Fruit fly (Drosophila melanogaster) whole organism, embryonic: Measurements from ENCODE around the gene CG43049.
A peak's percentile ranks its signal among the peaks of the same experiment; 100 is the strongest.

Source experiments
- Adf1 ChIP-seq: fragments of 200-800 bp; sonication (Bioruptor generic); IDR thresholded peaks from 2 replicates; pipeline ENCODE4 v1.3.6; 2022; ENCODE audit warnings: missing biosample characterization, missing genetic modification characterization
- Aef1 ChIP-seq: fragments of 200-800 bp; sonication (Bioruptor generic); IDR thresholded peaks from 3 replicates; pipeline ENCODE4 v1.3.6; 2022; ENCODE audit warnings: missing biosample characterization, missing genetic modification characterization
- CG10267 ChIP-seq: fragments of 200-800 bp; sonication (Bioruptor generic); optimal IDR thresholded peaks from 2 replicates; lab custom pipeline; 2018; ENCODE audit warnings: missing biosample characterization, mild to moderate bottlenecking, missing genetic modification characterization, moderate library complexity
- CG11695 ChIP-seq: fragments of 200-800 bp; sonication (Bioruptor generic); IDR thresholded peaks from 3 replicates; pipeline ENCODE4 v1.3.6; 2022; ENCODE audit warnings: missing biosample characterization, missing genetic modification characterization
- CG1529 ChIP-seq: fragments of 200-800 bp; sonication (Bioruptor generic); optimal IDR thresholded peaks from 3 replicates; lab custom pipeline; 2018; ENCODE audit warnings: missing biosample characterization, missing genetic modification characterization
- CG16815 ChIP-seq: fragments of 200-800 bp; sonication (Bioruptor generic); optimal IDR thresholded peaks from 3 replicates; lab custom pipeline; 2017; ENCODE audit warnings: missing biosample characterization, mild to moderate bottlenecking, missing genetic modification characterization
- CG17186 ChIP-seq: fragments of 200-800 bp; sonication (Bioruptor generic); optimal IDR thresholded peaks from 3 replicates; lab custom pipeline; 2017; ENCODE audit warnings: missing biosample characterization, missing genetic modification reagents, missing genetic modification characterization
- CG17829 ChIP-seq: fragments of 200-800 bp; optimal IDR thresholded peaks from 2 replicates; lab custom pipeline; 2019; ENCODE audit warnings: missing biosample characterization, mild to moderate bottlenecking, missing genetic modification characterization, moderate library complexity
- CG17912 ChIP-seq: fragments of 200-800 bp; sonication (Bioruptor generic); optimal IDR thresholded peaks from 2 replicates; lab custom pipeline; 2018; ENCODE audit warnings: missing biosample characterization, mild to moderate bottlenecking, missing genetic modification characterization
- CG2199 ChIP-seq: fragments of 200-800 bp; sonication (Bioruptor generic); IDR thresholded peaks from 3 replicates; pipeline ENCODE4 v1.3.6; 2022; ENCODE audit warnings: missing biosample characterization, missing genetic modification characterization
- CG2889 ChIP-seq: fragments of 200-800 bp; sonication (Bioruptor generic); IDR thresholded peaks from 3 replicates; pipeline ENCODE4 v1.3.6; 2022; ENCODE audit warnings: missing biosample characterization, missing genetic modification characterization
- CG32772 ChIP-seq: fragments of 200-800 bp; sonication (Bioruptor generic); IDR thresholded peaks from 2 replicates; pipeline ENCODE4 v1.3.6; 2022; ENCODE audit warnings: missing biosample characterization, missing genetic modification characterization
- CG4282 ChIP-seq: fragments of 200-800 bp; sonication (Bioruptor generic); optimal IDR thresholded peaks from 2 replicates; lab custom pipeline; 2016; ENCODE audit warnings: missing biosample characterization, missing genetic modification characterization
- CG6683 ChIP-seq: fragments of 200-800 bp; sonication (Bioruptor generic); optimal IDR thresholded peaks from 2 replicates; lab custom pipeline; 2017; ENCODE audit warnings: missing biosample characterization, mild to moderate bottlenecking, missing genetic modification characterization, missing genetic modification reagents
- CG7963 ChIP-seq: fragments of 200-800 bp; sonication (Bioruptor generic); IDR thresholded peaks from 3 replicates; pipeline ENCODE4 v1.3.6; 2022; ENCODE audit warnings: missing biosample characterization, missing genetic modification characterization; ENCODE audit not compliant: partially characterized antibody
- CG8478 ChIP-seq: fragments of >200 bp; optimal IDR thresholded peaks from 2 replicates; lab custom pipeline; 2018
- Dip3 ChIP-seq: fragments of 200-800 bp; sonication (Bioruptor generic); optimal IDR thresholded peaks from 3 replicates; lab custom pipeline; 2016; ENCODE audit warnings: missing biosample characterization, missing genetic modification characterization
- Fer2 ChIP-seq: fragments of 200-800 bp; sonication (Bioruptor generic); optimal IDR thresholded peaks from 2 replicates; lab custom pipeline; 2018; ENCODE audit warnings: missing biosample characterization, mild to moderate bottlenecking, missing genetic modification characterization, moderate library complexity
- H15 ChIP-seq: fragments of 200-800 bp; sonication (Bioruptor generic); IDR thresholded peaks from 3 replicates; pipeline ENCODE4 v1.3.6; 2022; ENCODE audit warnings: missing biosample characterization, missing genetic modification characterization
- HLH3B ChIP-seq: fragments of 200-800 bp; sonication (Bioruptor generic); IDR thresholded peaks from 2 replicates; pipeline ENCODE4 v1.3.6; 2022; ENCODE audit warnings: missing biosample characterization, missing genetic modification characterization
- HLH4C ChIP-seq: fragments of 200-800 bp; sonication (Bioruptor generic); IDR thresholded peaks from 3 replicates; pipeline ENCODE4 v1.3.6; 2022; ENCODE audit warnings: missing biosample characterization, missing genetic modification characterization; ENCODE audit not compliant: partially characterized antibody
- MBD-R2 ChIP-seq: fragments of 200-800 bp; sonication (Bioruptor generic); IDR thresholded peaks from 2 replicates; pipeline ENCODE4 v1.3.6; 2022; ENCODE audit warnings: missing biosample characterization, missing genetic modification characterization
- MESR4 ChIP-seq: fragments of 200-800 bp; sonication (Bioruptor generic); optimal IDR thresholded peaks from 2 replicates; lab custom pipeline; 2018; ENCODE audit warnings: missing biosample characterization, mild to moderate bottlenecking, missing genetic modification characterization, moderate library complexity
- Mad ChIP-seq: fragments of 200-800 bp; sonication (Bioruptor generic); optimal IDR thresholded peaks from 2 replicates; lab custom pipeline; 2016; ENCODE audit warnings: missing biosample characterization, missing genetic modification characterization
- Meics ChIP-seq: fragments of 200-800 bp; sonication (Bioruptor generic); optimal IDR thresholded peaks from 2 replicates; lab custom pipeline; 2017; ENCODE audit warnings: missing biosample characterization, mild to moderate bottlenecking, missing genetic modification characterization
- Optix ChIP-seq: fragments of 200-800 bp; sonication (Bioruptor generic); IDR thresholded peaks from 3 replicates; pipeline ENCODE4 v1.3.6; 2022; ENCODE audit warnings: missing biosample characterization, missing genetic modification characterization
- Poxn ChIP-seq: fragments of 200-800 bp; sonication (Bioruptor generic); IDR thresholded peaks from 2 replicates; pipeline ENCODE4 v1.3.6; 2022; ENCODE audit warnings: missing biosample characterization, missing genetic modification characterization
- Sox100B ChIP-seq: fragments of 200-800 bp; sonication (Bioruptor generic); optimal IDR thresholded peaks from 3 replicates; lab custom pipeline; 2018; ENCODE audit warnings: missing biosample characterization, mild to moderate bottlenecking, missing genetic modification characterization
- Tbp ChIP-seq: fragments of >200 bp; optimal IDR thresholded peaks from 2 replicates; lab custom pipeline; 2018; ENCODE audit warnings: missing biosample characterization, missing genetic modification characterization
- Xbp1 ChIP-seq: fragments of 200-800 bp; sonication (Bioruptor generic); optimal IDR thresholded peaks from 3 replicates; lab custom pipeline; 2016; ENCODE audit warnings: missing biosample characterization, mild to moderate bottlenecking, missing genetic modification characterization
- Xrp1 ChIP-seq: fragments of 200-800 bp; sonication (Bioruptor generic); IDR thresholded peaks from 2 replicates; pipeline ENCODE4 v1.3.6; 2022; ENCODE audit warnings: missing biosample characterization, missing genetic modification characterization
- ara ChIP-seq: fragments of 200-800 bp; sonication (Bioruptor generic); IDR thresholded peaks from 2 replicates; pipeline ENCODE4 v1.3.6; 2022; ENCODE audit warnings: missing biosample characterization, missing genetic modification characterization
- ase ChIP-seq: fragments of 200-800 bp; sonication (Bioruptor generic); IDR thresholded peaks from 3 replicates; pipeline ENCODE4 v1.3.6; 2022; ENCODE audit warnings: missing biosample characterization, missing genetic modification characterization
- bbx ChIP-seq: fragments of 200-800 bp; sonication (Bioruptor generic); IDR thresholded peaks from 2 replicates; pipeline ENCODE4 v1.3.6; 2022; ENCODE audit warnings: missing biosample characterization, missing genetic modification characterization; ENCODE audit not compliant: partially characterized antibody
- danr ChIP-seq: fragments of 200-800 bp; sonication (Bioruptor generic); IDR thresholded peaks from 2 replicates; pipeline ENCODE4 v1.3.6; 2022; ENCODE audit warnings: missing biosample characterization, missing genetic modification characterization
- dimm ChIP-seq: fragments of 200-800 bp; sonication (Bioruptor generic); IDR thresholded peaks from 2 replicates; pipeline ENCODE4 v1.3.6; 2022; ENCODE audit warnings: missing biosample characterization, missing genetic modification characterization
- dpn ChIP-seq, 2 experiments: fragments of 200-800 bp; sonication (Bioruptor generic); optimal IDR thresholded peaks; 3 replicates each; lab custom pipeline; 2016; ENCODE audit warnings: missing biosample characterization in 2 of 2, missing genetic modification characterization in 2 of 2
- ham ChIP-seq: fragments of 200-800 bp; sonication (Bioruptor generic); IDR thresholded peaks from 2 replicates; pipeline ENCODE4 v1.3.6; 2022; ENCODE audit warnings: missing biosample characterization, missing genetic modification characterization
- hth ChIP-seq: fragments of >200 bp; optimal IDR thresholded peaks from 2 replicates; lab custom pipeline; 2017; ENCODE audit warnings: inconsistent platforms
- kah ChIP-seq: fragments of 200-800 bp; sonication (Bioruptor generic); optimal IDR thresholded peaks from 2 replicates; lab custom pipeline; 2018; ENCODE audit warnings: missing biosample characterization, mild to moderate bottlenecking, missing genetic modification characterization
- kay ChIP-seq: fragments of 200-800 bp; sonication (Bioruptor generic); optimal IDR thresholded peaks from 2 replicates; lab custom pipeline; 2016; ENCODE audit warnings: missing biosample characterization, missing genetic modification characterization
- ken ChIP-seq: fragments of 200-800 bp; sonication (Bioruptor generic); IDR thresholded peaks from 3 replicates; pipeline ENCODE4 v1.3.6; 2022; ENCODE audit warnings: missing biosample characterization, missing genetic modification characterization
- klu ChIP-seq: fragments of 200-800 bp; sonication (Bioruptor generic); IDR thresholded peaks from 2 replicates; pipeline ENCODE4 v1.3.6; 2022; ENCODE audit warnings: missing biosample characterization, missing genetic modification characterization
- lab ChIP-seq: fragments of 200-800 bp; sonication (Bioruptor generic); optimal IDR thresholded peaks from 3 replicates; lab custom pipeline; 2017; ENCODE audit warnings: missing biosample characterization, missing genetic modification characterization, mild to moderate bottlenecking, moderate library complexity, missing genetic modification reagents
- lbe ChIP-seq: fragments of 200-800 bp; sonication (Bioruptor generic); optimal IDR thresholded peaks from 2 replicates; lab custom pipeline; 2016; ENCODE audit warnings: missing biosample characterization, mild to moderate bottlenecking, missing genetic modification characterization
- nau ChIP-seq: fragments of 200-800 bp; sonication (Bioruptor generic); optimal IDR thresholded peaks from 3 replicates; lab custom pipeline; 2017; ENCODE audit warnings: missing biosample characterization, mild to moderate bottlenecking, missing genetic modification characterization, missing genetic modification reagents
- oc ChIP-seq: fragments of 200-800 bp; sonication (Bioruptor generic); optimal IDR thresholded peaks from 2 replicates; lab custom pipeline; 2018; ENCODE audit warnings: missing biosample characterization, mild to moderate bottlenecking, missing genetic modification characterization, moderate library complexity
- prd ChIP-seq, 3 experiments: fragments of >200 bp in 2 of 3; fragments of 200-800 bp in 1 of 3; sonication (Bioruptor generic) in 1 of 3; optimal IDR thresholded peaks in 2 of 3; IDR thresholded peaks in 1 of 3; 2 replicates in 2 of 3; 3 replicates in 1 of 3; pipeline versions ENCODE4 v1.3.6 to Lab custom; 2017 to 2022; ENCODE audit warnings: missing biosample characterization in 1 of 3, missing genetic modification characterization in 1 of 3
- sna ChIP-seq: fragments of 200-800 bp; sonication (Bioruptor generic); IDR thresholded peaks from 2 replicates; pipeline ENCODE4 v1.3.6; 2022; ENCODE audit warnings: missing biosample characterization, missing genetic modification characterization; ENCODE audit not compliant: partially characterized antibody
- sob ChIP-seq: fragments of 200-800 bp; sonication (Bioruptor generic); IDR thresholded peaks from 2 replicates; pipeline ENCODE4 v1.3.6; 2022; ENCODE audit warnings: missing biosample characterization, missing genetic modification characterization
- wek ChIP-seq: fragments of 200-800 bp; sonication (Bioruptor generic); optimal IDR thresholded peaks from 3 replicates; lab custom pipeline; 2018; ENCODE audit warnings: missing biosample characterization, mild to moderate bottlenecking, missing genetic modification characterization, moderate library complexity

CG43049 gene

dm6 chr3L:18898770-18899278, 26.1 kb upstream of the CG43049 start, which contains the start of gene RpL26 (continued):
- TF ChIP-seq Poxn (GFP tag; lab: Robert Waterston, UW) (no peak), H15 (peak; percentile 71; the same call in 1 of the 3 replicates), Sox100B (GFP tag; lab: Kevin White, UChicago) (no peak), Dip3 (GFP tag; lab: Kevin White, UChicago) (peak; percentile 78), klu (GFP tag; lab: Robert Waterston, UW) (peak; percentile 69; the same call in 1 of the 2 replicates), CG2199 (GFP tag; lab: Robert Waterston, UW) (no peak), ham (GFP tag; lab: Robert Waterston, UW) (no peak), bbx (GFP tag; lab: Robert Waterston, UW) (peak; percentile 85), sna (GFP tag; lab: Robert Waterston, UW) (peak; percentile 94), CG32772 (peak; percentile 50), CG17829 (peak; percentile 76), HLH4C (GFP tag; lab: Robert Waterston, UW) (peak; percentile 93), Xrp1 (GFP tag; lab: Robert Waterston, UW) (peak; percentile 59), CG1529 (GFP tag; lab: Kevin White, UChicago) (no peak), dpn (GFP tag; optimal IDR thresholded peaks at IDR 0.05; lab: Kevin White, UChicago) (peak; percentile 79 to 89), lbe (GFP tag; lab: Kevin White, UChicago) (no peak), kah (GFP tag; lab: Kevin White, UChicago) (peak; percentile 28), Aef1 (GFP tag; lab: Robert Waterston, UW) (peak; percentile 71), CG17912 (GFP tag; lab: Kevin White, UChicago) (peak; percentile 55), CG8478 (lab: Kevin White, UChicago) (no peak), MESR4 (peak; percentile 96), CG6683 (GFP tag; lab: Kevin White, UChicago) (no peak), danr (GFP tag; lab: Robert Waterston, UW) (no peak), lab (no peak), nau (GFP tag; lab: Kevin White, UChicago) (peak; percentile 42), wek (GFP tag; lab: Kevin White, UChicago) (peak; percentile 15), kay (peak; percentile 40), CG7963 (GFP tag; lab: Robert Waterston, UW) (peak; percentile 85), ara (GFP tag; lab: Robert Waterston, UW) (no peak), dimm (GFP tag; lab: Robert Waterston, UW) (no peak), sob (GFP tag; lab: Robert Waterston, UW) (peak; percentile 81), hth (lab: Kevin White, UChicago) (no peak), CG10267 (peak; percentile 93), Adf1 (peak; percentile 43), CG2889 (GFP tag; lab: Robert Waterston, UW) (no peak), CG17186 (GFP tag; lab: Kevin White, UChicago) (peak; percentile 56), Optix (GFP tag; lab: Robert Waterston, UW) (0 out of 3 replicates have a peak, but pooled peaks have one; percentile 44), CG4282 (GFP tag; lab: Kevin White, UChicago) (peak; percentile 70), Tbp (no peak), HLH3B (GFP tag; lab: Robert Waterston, UW) (0 out of 2 replicates have a peak, but pooled peaks have one; percentile 36), CG16815 (GFP tag; lab: Kevin White, UChicago) (peak; percentile 65), Meics (GFP tag; lab: Kevin White, UChicago) (peak; percentile 68), MBD-R2 (peak; percentile 56), Fer2 (tag; lab: Kevin White, UChicago) (peak; percentile 53), oc (no peak), CG11695 (GFP tag; lab: Robert Waterston, UW) (peak; percentile 64; the same call in 1 of the 3 replicates), Xbp1 (GFP tag; lab: Kevin White, UChicago) (peak; percentile 84), ase (GFP tag; lab: Robert Waterston, UW) (peak; percentile 54; the same call in 1 of the 3 replicates), ken (0 out of 3 replicates have a peak, but pooled peaks have one; percentile 57), prd (optimal IDR thresholded peaks at IDR 0.05; lab: Kevin White, UChicago) (no peak), prd (GFP tag; IDR thresholded peaks at IDR 0.05; lab: Robert Waterston, UW) (peak; percentile 82), Mad (GFP tag; lab: Kevin White, UChicago) (peak; percentile 62)
